Worm (Caenorhabditis elegans): Measurements from ENCODE around the gene F42G2.5.

The F42G2.5 gene

DNA sequence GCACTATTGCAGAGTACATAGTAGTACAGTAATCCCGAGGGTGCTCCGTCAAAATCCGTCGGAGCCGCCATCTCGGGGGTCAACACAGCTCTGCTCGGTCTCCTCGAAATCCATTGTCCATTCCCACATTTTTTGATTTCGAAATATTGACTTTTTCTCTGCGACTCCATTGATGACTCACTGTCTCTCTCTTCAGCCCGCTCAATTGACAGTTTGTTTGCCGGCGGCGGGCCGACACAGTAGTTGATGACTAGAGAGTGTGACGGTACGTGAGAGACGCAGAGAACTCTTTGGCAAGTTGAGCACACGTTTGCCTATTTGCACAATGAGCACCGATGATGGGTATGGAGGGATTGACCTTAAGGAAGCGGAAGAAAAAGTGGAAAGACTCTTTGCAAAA, 37.0 kb upstream of the F42G2.5 start (continued):
- peak; percentile 76 for TF ChIP-seq hmg-1.2 (GFP tag; IDR thresholded peaks at IDR 0.05)
- peak; percentile 88 for TF ChIP-seq nhr-80 (tag; optimal IDR thresholded peaks at IDR 0.05)
- peak; percentile 35 for TF ChIP-seq lin-54 (GFP tag; optimal IDR thresholded peaks at IDR 0.05)
- TF ChIP-seq ceh-58 (GFP tag; IDR thresholded peaks at IDR 0.05) = no peak
- TF ChIP-seq unc-62 (GFP tag; optimal IDR thresholded peaks at IDR 0.05) = peak; percentile 23
- TF ChIP-seq let-607 (tag; optimal IDR thresholded peaks at IDR 0.05) = peak in 1 of 2 experiments; percentile 48
- no peak for TF ChIP-seq Y56A3A.18 (GFP tag; IDR thresholded peaks at IDR 0.05)
- TF ChIP-seq egl-18 (GFP tag; IDR thresholded peaks at IDR 0.05) = no peak
- no peak for TF ChIP-seq snpc-1.3 (tag; optimal IDR thresholded peaks at IDR 0.05; ENCODE audit: insufficient read depth)
- no peak for TF ChIP-seq snpc-4 (GFP tag; optimal IDR thresholded peaks at IDR 0.05)
- TF ChIP-seq snpc-4 (tag; optimal IDR thresholded peaks at IDR 0.05) = peak in 1 of 4 experiments; percentile 46
- peak; percentile 1 for TF ChIP-seq madf-10 (tag; optimal IDR thresholded peaks at IDR 0.05)
- TF ChIP-seq zfh-2 (GFP tag; conservative IDR thresholded peaks at IDR 0.05) = peak; percentile 85
- peak; percentile 32 for TF ChIP-seq attf-5 (GFP tag; optimal IDR thresholded peaks at IDR 0.05)
- no peak for TF ChIP-seq zim-3 (tag; optimal IDR thresholded peaks at IDR 0.05)

DNA sequence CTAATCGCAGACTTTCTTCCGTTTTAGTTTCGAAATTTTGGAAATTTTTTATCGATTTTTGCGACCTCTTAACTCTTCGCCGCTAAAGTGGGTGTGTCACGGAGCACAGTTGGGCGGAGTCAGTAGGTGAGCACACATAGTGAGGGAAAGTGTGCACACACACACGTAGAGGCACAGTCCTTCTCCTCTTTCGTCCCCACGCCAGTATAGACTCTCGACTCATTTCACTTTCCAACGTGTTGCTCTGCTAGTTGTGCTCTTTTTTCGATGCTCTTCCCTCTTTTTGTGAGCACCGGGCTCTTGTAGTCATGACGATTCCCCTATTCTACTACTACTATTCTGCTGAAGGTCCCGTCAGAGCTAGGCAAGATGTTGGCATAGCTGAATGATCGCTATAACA, 34.7 kb upstream of the F42G2.5 start:
- TF ChIP-seq bed-1 (GFP tag; IDR thresholded peaks at IDR 0.05) (no peak), ccch-3 (GFP tag; optimal IDR thresholded peaks at IDR 0.05) (no peak), F33H1.4 (GFP tag; IDR thresholded peaks at IDR 0.05) (no peak), ekl-4 (GFP tag; IDR thresholded peaks at IDR 0.05) (no peak), nhr-27 (tag; optimal IDR thresholded peaks at IDR 0.05) (no peak), nfyb-1 (GFP tag; IDR thresholded peaks at IDR 0.05) (peak; percentile 61), hmg-20 (GFP tag; IDR thresholded peaks at IDR 0.05) (no peak), mel-28 (tag; optimal IDR thresholded peaks at IDR 0.05; ENCODE audit: borderline replicate concordance) (no peak), D2030.7 (GFP tag; IDR thresholded peaks at IDR 0.05) (no peak), attf-5 (GFP tag; optimal IDR thresholded peaks at IDR 0.05) (peak; percentile 9), B0336.3 (GFP tag; IDR thresholded peaks at IDR 0.05) (peak; percentile 19; the same call in 1 of the 2 replicates), him-1 (tag; optimal IDR thresholded peaks at IDR 0.05) (no peak), let-526 (GFP tag; IDR thresholded peaks at IDR 0.05) (no peak), egl-44 (GFP tag; IDR thresholded peaks at IDR 0.05) (0 out of 2 replicates have a peak, but pooled peaks have one; percentile 9), ceh-58 (GFP tag; IDR thresholded peaks at IDR 0.05) (no peak), ztf-22 (GFP tag; optimal IDR thresholded peaks at IDR 0.05) (no peak), athp-1 (tag; optimal IDR thresholded peaks at IDR 0.05) (no peak), ets-4 (GFP tag; optimal IDR thresholded peaks at IDR 0.05) (no peak), lir-1 (GFP tag; conservative IDR thresholded peaks at IDR 0.05) (no peak), Y95B8A.8 (GFP tag; IDR thresholded peaks at IDR 0.05) (no peak), mcd-1 (GFP tag; IDR thresholded peaks at IDR 0.05) (0 out of 2 replicates have a peak, but pooled peaks have one; percentile 6), snpc-1.1 (tag; optimal IDR thresholded peaks at IDR 0.05; ENCODE audit: insufficient read depth) (no peak), lin-35 (GFP tag; optimal IDR thresholded peaks at IDR 0.05) (no peak), nhr-80 (tag; optimal IDR thresholded peaks at IDR 0.05) (peak; percentile 71), unc-130 (GFP tag; optimal IDR thresholded peaks at IDR 0.05) (no peak), madf-6 (GFP tag; IDR thresholded peaks at IDR 0.05) (peak; percentile 17; the same call in 1 of the 2 replicates), K11D2.4 (GFP tag; IDR thresholded peaks at IDR 0.05) (0 out of 2 replicates have a peak, but pooled peaks have one; percentile 21), repo-1 (tag; optimal IDR thresholded peaks at IDR 0.05) (no peak), lsy-27 (tag; optimal IDR thresholded peaks at IDR 0.05; ENCODE audit: borderline replicate concordance, insufficient read depth) (no peak), ztf-26 (tag; optimal IDR thresholded peaks at IDR 0.05) (no peak), nhr-179 (tag; optimal IDR thresholded peaks at IDR 0.05) (no peak), T26A5.8 (tag; optimal IDR thresholded peaks at IDR 0.05) (no peak), dox-1 (GFP tag; IDR thresholded peaks at IDR 0.05) (peak; percentile 56), hmg-1.2 (GFP tag; IDR thresholded peaks at IDR 0.05) (0 out of 2 replicates have a peak, but pooled peaks have one; percentile 17), Y56A3A.18 (GFP tag; IDR thresholded peaks at IDR 0.05) (no peak), unc-62 (GFP tag; optimal IDR thresholded peaks at IDR 0.05) (no peak), rcor-1 (GFP tag; IDR thresholded peaks at IDR 0.05) (no peak), aptf-3 (GFP tag; IDR thresholded peaks at IDR 0.05) (no peak)
